Worm (Caenorhabditis elegans): Measurements from ENCODE around the gene W06B4.2.

DNA sequence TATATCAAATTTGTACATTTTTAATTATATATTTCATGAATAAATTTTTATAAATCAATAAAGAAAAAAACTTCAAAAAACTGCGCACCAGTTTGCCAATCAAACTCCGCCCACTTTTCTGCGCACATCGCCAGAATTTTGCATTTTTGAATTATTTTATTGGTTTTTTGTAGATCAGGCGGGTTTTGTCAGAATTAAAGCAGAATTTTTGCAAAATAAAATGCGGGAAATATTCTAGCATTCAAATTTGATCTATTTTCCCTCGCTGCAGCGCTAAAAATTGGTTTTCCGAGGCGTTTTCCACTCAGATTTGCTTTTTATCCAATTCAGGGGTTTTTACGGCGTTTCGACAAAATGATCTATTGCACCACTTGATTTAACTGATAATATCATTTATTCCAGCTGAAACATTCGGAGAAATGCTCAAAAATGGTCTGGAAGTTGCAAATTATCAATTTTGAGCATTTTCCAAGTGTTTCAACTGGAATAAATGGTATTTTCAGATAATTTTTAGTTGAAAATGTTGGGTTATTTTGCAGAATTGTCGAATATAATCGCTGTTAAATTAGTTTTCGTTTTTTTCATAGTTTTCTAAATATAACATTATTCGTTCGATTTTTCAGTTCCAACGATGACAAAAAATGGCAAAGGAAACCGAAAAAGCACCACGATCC lies 3.1 kb downstream of the W06B4.2 start, which contains the start of gene W06B4.1:
- TF ChIP-seq ama-1 (optimal IDR thresholded peaks at IDR 0.05) (no peak), aly-1 (tag; optimal IDR thresholded peaks at IDR 0.05) (no peak), flt-1 (GFP tag; IDR thresholded peaks at IDR 0.05) (no peak), ceh-36 (tag; optimal IDR thresholded peaks at IDR 0.05) (no peak), ceh-13 (GFP tag; optimal IDR thresholded peaks at IDR 0.05) (no peak), pes-1 (GFP tag; IDR thresholded peaks at IDR 0.05) (no peak), B0310.2 (tag; optimal IDR thresholded peaks at IDR 0.05) (no peak), hmg-4 (GFP tag; optimal IDR thresholded peaks at IDR 0.05) (no peak), scrt-1 (GFP tag; IDR thresholded peaks at IDR 0.05) (no peak), F13C5.2 (tag; optimal IDR thresholded peaks at IDR 0.05) (no peak), hnd-1 (tag; optimal IDR thresholded peaks at IDR 0.05) (no peak), ets-7 (tag; optimal IDR thresholded peaks at IDR 0.05) (no peak), tbx-37 (GFP tag; conservative IDR thresholded peaks at IDR 0.05) (no peak), tra-4 (tag; optimal IDR thresholded peaks at IDR 0.05) (no peak)

Measured in whole organism, early embryonic.